Worm (Caenorhabditis elegans): ENCODE data around the gene F35B12.10.

F35B12.10 gene

ce11 chrV:11613007-11613406, 16.1 kb downstream of the F35B12.10 start, which contains the start of gene tag-290:
Gene tag-290 (plus strand): TSS chrV:11613307.
- TF ChIP-seq mdt-29 (GFP tag; IDR thresholded peaks at IDR 0.05) (no peak), snpc-1.2 (GFP tag; IDR thresholded peaks at IDR 0.05) (no peak), egl-27 (tag; optimal IDR thresholded peaks at IDR 0.05) (no peak), T20F7.1 (GFP tag; optimal IDR thresholded peaks at IDR 0.05) (no peak), dve-1 (tag; optimal IDR thresholded peaks at IDR 0.05; ENCODE audit: insufficient read depth) (no peak), daf-16 (GFP tag; optimal IDR thresholded peaks at IDR 0.05) (no peak), daf-16 (tag; optimal IDR thresholded peaks at IDR 0.05) (no peak), rbr-2 (tag; optimal IDR thresholded peaks at IDR 0.05) (no peak), ceh-62 (tag; optimal IDR thresholded peaks at IDR 0.05) (no peak), egl-43 (GFP tag; IDR thresholded peaks at IDR 0.05) (no peak), fkh-10 (GFP tag; optimal IDR thresholded peaks at IDR 0.05) (no peak), dmd-8 (GFP tag; IDR thresholded peaks at IDR 0.05) (no peak), R02D3.7 (tag; optimal IDR thresholded peaks at IDR 0.05) (no peak), aly-2 (tag; optimal IDR thresholded peaks at IDR 0.05) (no peak), ama-1 (optimal IDR thresholded peaks at IDR 0.05) (no peak), nhr-77 (tag; optimal IDR thresholded peaks at IDR 0.05) (no peak), nhr-76 (tag; optimal IDR thresholded peaks at IDR 0.05) (no peak), madf-9 (GFP tag; conservative IDR thresholded peaks at IDR 0.05) (no peak), madf-5 (GFP tag; IDR thresholded peaks at IDR 0.05) (no peak)

- TF ChIP-seq daf-19 (GFP tag; conservative IDR thresholded peaks at IDR 0.05) (no peak), cey-2 (tag; optimal IDR thresholded peaks at IDR 0.05; ENCODE audit: borderline replicate concordance, insufficient read depth) (no peak), lim-7 (GFP tag; IDR thresholded peaks at IDR 0.05) (no peak), dmd-9 (GFP tag; IDR thresholded peaks at IDR 0.05) (no peak), dpl-1 (GFP tag; optimal IDR thresholded peaks at IDR 0.05) (peak; percentile 93), ctbp-1 (GFP tag; IDR thresholded peaks at IDR 0.05) (no peak), spr-3 (GFP tag; optimal IDR thresholded peaks at IDR 0.05) (no peak), Y48G9A.11 (GFP tag; IDR thresholded peaks at IDR 0.05) (no peak), unc-130 (GFP tag; optimal IDR thresholded peaks at IDR 0.05) (peak; percentile 82), pqm-1 (tag; optimal IDR thresholded peaks at IDR 0.05) (no peak), zfp-2 (tag; optimal IDR thresholded peaks at IDR 0.05) (no peak), mdt-29 (GFP tag; IDR thresholded peaks at IDR 0.05) (no peak), mxl-2 (GFP tag; conservative IDR thresholded peaks at IDR 0.05) (no peak), T20F7.1 (GFP tag; optimal IDR thresholded peaks at IDR 0.05) (no peak), nhr-42 (GFP tag; IDR thresholded peaks at IDR 0.05) (0 out of 2 replicates have a peak, but pooled peaks have one; percentile 11), saeg-2 (GFP tag; IDR thresholded peaks at IDR 0.05) (no peak), nhr-102 (tag; optimal IDR thresholded peaks at IDR 0.05) (peak; percentile 52), skn-1 (tag; optimal IDR thresholded peaks at IDR 0.05) (no peak), nhr-237 (tag; optimal IDR thresholded peaks at IDR 0.05) (no peak), daf-16 (GFP tag; optimal IDR thresholded peaks at IDR 0.05) (peak in 1 of 2 experiments; percentile 43), daf-16 (tag; optimal IDR thresholded peaks at IDR 0.05) (peak; percentile 45), fos-1 (tag; optimal IDR thresholded peaks at IDR 0.05) (no peak), lin-39 (tag; optimal IDR thresholded peaks at IDR 0.05) (no peak), aha-1 (tag) (no peak), fkh-10 (GFP tag; optimal IDR thresholded peaks at IDR 0.05) (no peak), egl-43 (GFP tag; IDR thresholded peaks at IDR 0.05) (peak; percentile 64; the same call in 1 of the 2 replicates), lin-13 (GFP tag; optimal IDR thresholded peaks at IDR 0.05) (peak; percentile 61), aly-2 (tag; optimal IDR thresholded peaks at IDR 0.05) (no peak), unc-62 (GFP tag; optimal IDR thresholded peaks at IDR 0.05 in 1 of 2) (no peak), unc-62 (tag; optimal IDR thresholded peaks at IDR 0.05) (no peak), ceh-82 (tag; optimal IDR thresholded peaks at IDR 0.05) (no peak), madf-5 (GFP tag; IDR thresholded peaks at IDR 0.05) (no peak), ces-1 (GFP tag; optimal IDR thresholded peaks at IDR 0.05) (peak; percentile 34), Y5F2A.4 (GFP tag; optimal IDR thresholded peaks at IDR 0.05) (no peak), snpc-4 (tag; optimal IDR thresholded peaks at IDR 0.05) (no peak), ceh-32 (tag; optimal IDR thresholded peaks at IDR 0.05; ENCODE audit: poor library complexity) (no peak), nhr-11 (tag; optimal IDR thresholded peaks at IDR 0.05) (no peak), lir-3 (tag; optimal IDR thresholded peaks at IDR 0.05) (no peak), hlh-11 (tag; optimal IDR thresholded peaks at IDR 0.05) (peak; percentile 64), Y105C5A.15 (GFP tag; IDR thresholded peaks at IDR 0.05) (no peak), attf-4 (tag; optimal IDR thresholded peaks at IDR 0.05) (no peak)
Observed at ce11 chrV:11610481-11610880, 18.6 kb downstream of the F35B12.10 start, which contains the start of gene sas-5. Gene sas-5 (plus strand): TSS chrV:11610737.

Measured in whole organism, L4 larva.